Fruit fly (Drosophila melanogaster): ENCODE data around the gene CG32500.

CG32500 gene

dm6 chrX:21605514-21605913 is 18.0 kb downstream of the CG32500 start:
- TF ChIP-seq CG2120 (GFP tag; optimal IDR thresholded peaks at IDR 0.05) (no peak), Xrp1 (GFP tag; IDR thresholded peaks at IDR 0.05) (no peak), kay (GFP tag; optimal IDR thresholded peaks at IDR 0.05) (no peak), ewg (GFP tag; optimal IDR thresholded peaks at IDR 0.05) (no peak), CG9727 (GFP tag; optimal IDR thresholded peaks at IDR 0.05) (no peak), nerfin-2 (GFP tag; IDR thresholded peaks at IDR 0.05; ENCODE audit: partially characterized antibody) (0 out of 2 replicates have a peak, but pooled peaks have one; percentile 33), fru (optimal IDR thresholded peaks at IDR 0.05) (no peak), CG3407 (GFP tag; optimal IDR thresholded peaks at IDR 0.05) (no peak), CG13287 (GFP tag; IDR thresholded peaks at IDR 0.05; ENCODE audit: partially characterized antibody) (peak; percentile 38; the same call in 1 of the 2 replicates), zen (tag; optimal IDR thresholded peaks at IDR 0.05) (peak; percentile 23), mam (GFP tag; optimal IDR thresholded peaks at IDR 0.05) (no peak), Jarid2 (GFP tag; optimal IDR thresholded peaks at IDR 0.05) (no peak), chinmo (GFP tag; IDR thresholded peaks at IDR 0.05; ENCODE audit: partially characterized antibody) (no peak), CG1529 (GFP tag; optimal IDR thresholded peaks at IDR 0.05) (no peak), CG10267 (tag; optimal IDR thresholded peaks at IDR 0.05) (no peak), slbo (GFP tag; IDR thresholded peaks at IDR 0.05) (no peak), CG15514 (GFP tag; optimal IDR thresholded peaks at IDR 0.05) (peak; percentile 9), ash1 (GFP tag; optimal IDR thresholded peaks at IDR 0.05) (no peak), CG18011 (GFP tag; optimal IDR thresholded peaks at IDR 0.05) (no peak), Dip2 (GFP tag; IDR thresholded peaks at IDR 0.05) (no peak), CG17328 (GFP tag; IDR thresholded peaks at IDR 0.05) (no peak), sna (GFP tag; IDR thresholded peaks at IDR 0.05; ENCODE audit: partially characterized antibody) (0 out of 2 replicates have a peak, but pooled peaks have one; percentile 44), CG6791 (GFP tag; IDR thresholded peaks at IDR 0.05; ENCODE audit: partially characterized antibody) (peak; percentile 60; the same call in 2 of the 3 replicates), da (GFP tag; optimal IDR thresholded peaks at IDR 0.05) (no peak), CG2129 (GFP tag; IDR thresholded peaks at IDR 0.05; ENCODE audit: partially characterized antibody) (no peak), CG8388 (GFP tag; optimal IDR thresholded peaks at IDR 0.05) (no peak), pum (GFP tag; optimal IDR thresholded peaks at IDR 0.05) (no peak), Ssrp (tag; optimal IDR thresholded peaks at IDR 0.05) (no peak), CG3065 (GFP tag; optimal IDR thresholded peaks at IDR 0.05) (no peak), Ets65A (GFP tag) (no peak), fd96Cb (tag; optimal IDR thresholded peaks at IDR 0.05) (no peak), Dp (GFP tag; optimal IDR thresholded peaks at IDR 0.05) (peak; percentile 47), nmo (GFP tag; optimal IDR thresholded peaks at IDR 0.05) (no peak), tap (tag; optimal IDR thresholded peaks at IDR 0.05) (no peak), wor (GFP tag; IDR thresholded peaks at IDR 0.05) (no peak), CG8290 (GFP tag; optimal IDR thresholded peaks at IDR 0.05) (no peak), CG8290 (tag; optimal IDR thresholded peaks at IDR 0.05) (peak in 1 of 2 experiments; percentile 0), CG1647 (GFP tag; optimal IDR thresholded peaks at IDR 0.05) (no peak), CG30403 (GFP tag; optimal IDR thresholded peaks at IDR 0.05) (no peak), BtbVII (GFP tag; optimal IDR thresholded peaks at IDR 0.05) (no peak), gcm (GFP tag; optimal IDR thresholded peaks at IDR 0.05) (no peak), CG13624 (GFP tag; optimal IDR thresholded peaks at IDR 0.05) (no peak), zfh1 (GFP tag; IDR thresholded peaks at IDR 0.05) (no peak), Awh (GFP tag; IDR thresholded peaks at IDR 0.05) (no peak), Doc2 (GFP tag; IDR thresholded peaks at IDR 0.05) (no peak), CG7963 (GFP tag; IDR thresholded peaks at IDR 0.05; ENCODE audit: partially characterized antibody) (peak; percentile 54; the same call in 1 of the 3 replicates), emc (GFP tag; optimal IDR thresholded peaks at IDR 0.05) (no peak), crc (GFP tag; optimal IDR thresholded peaks at IDR 0.05) (no peak), Hr51 (GFP tag; optimal IDR thresholded peaks at IDR 0.05) (no peak), Stat92E (GFP tag; optimal IDR thresholded peaks at IDR 0.05) (no peak)

All from whole organism, embryonic.